Worm (Caenorhabditis elegans) whole organism, L2 larva: Measurements from ENCODE around the gene tofu-6.

Experiments used
- C34F6.9 ChIP-seq: fragments of 150-350 bp; optimal IDR thresholded peaks from 2 replicates; lab custom pipeline; 2014; ENCODE audit warnings: missing biosample characterization, missing genetic modification characterization
- F13H6.1 ChIP-seq: sonication (generic microtip); optimal IDR thresholded peaks from 2 replicates; lab custom pipeline; 2016; ENCODE audit warnings: missing genetic modification characterization, missing compliant biosample characterization
- R02D3.7 ChIP-seq: fragments of 150-350 bp; optimal IDR thresholded peaks from 2 replicates; lab custom pipeline; 2014; ENCODE audit warnings: missing biosample characterization, missing genetic modification characterization
- Y55F3AM.14 ChIP-seq: fragments of 200-800 bp; sonication (Bioruptor generic); optimal IDR thresholded peaks from 2 replicates; lab custom pipeline; 2018; ENCODE audit warnings: mild to moderate bottlenecking, missing genetic modification characterization, missing compliant biosample characterization
- ZK546.5 ChIP-seq: sonication (generic microtip); optimal IDR thresholded peaks from 2 replicates; lab custom pipeline; 2017; ENCODE audit warnings: missing biosample characterization, missing genetic modification characterization
- alr-1 ChIP-seq: fragments of 150-350 bp; optimal IDR thresholded peaks from 2 replicates; lab custom pipeline; 2014; ENCODE audit warnings: missing biosample characterization, missing genetic modification characterization
- ama-1 ChIP-seq: fragments of 150-350 bp; optimal IDR thresholded peaks from 2 replicates; lab custom pipeline; 2018; ENCODE audit warnings: inconsistent platforms
- blmp-1 ChIP-seq: sonication (generic microtip); optimal IDR thresholded peaks from 2 replicates; lab custom pipeline; 2017; ENCODE audit warnings: missing genetic modification characterization, mild to moderate bottlenecking, missing compliant biosample characterization, antibody characterized with exemption, moderate library complexity; ENCODE audit not compliant: insufficient read depth
- crh-2 ChIP-seq: sonication (generic microtip); optimal IDR thresholded peaks from 2 replicates; lab custom pipeline; 2017; ENCODE audit warnings: missing biosample characterization, missing genetic modification characterization
- dmd-4 ChIP-seq: sonication (generic microtip); optimal IDR thresholded peaks from 2 replicates; lab custom pipeline; 2017; ENCODE audit warnings: missing biosample characterization, missing genetic modification characterization
- elt-1 ChIP-seq: fragments of 150-350 bp; optimal IDR thresholded peaks from 2 replicates; lab custom pipeline; 2014; ENCODE audit warnings: missing biosample characterization, missing genetic modification characterization
- elt-3 ChIP-seq: sonication (generic microtip); optimal IDR thresholded peaks from 2 replicates; lab custom pipeline; 2017; ENCODE audit warnings: missing biosample characterization, missing genetic modification characterization
- fos-1 ChIP-seq: fragments of 150-350 bp; optimal IDR thresholded peaks from 2 replicates; lab custom pipeline; 2014; ENCODE audit warnings: missing biosample characterization, missing genetic modification characterization
- gmeb-1 ChIP-seq: fragments of 150-350 bp; optimal IDR thresholded peaks from 2 replicates; lab custom pipeline; 2014; ENCODE audit warnings: missing biosample characterization, missing genetic modification characterization
- lin-11 ChIP-seq: fragments of 150-350 bp; sonication (generic microtip); optimal IDR thresholded peaks from 2 replicates; lab custom pipeline; 2014; ENCODE audit warnings: missing biosample characterization, missing genetic modification characterization, inconsistent platforms, mixed read lengths
- lsy-2 ChIP-seq, 2 experiments: fragments of 150-350 bp in 1 of 2; sonication (generic microtip) in 1 of 2; optimal IDR thresholded peaks; 2 replicates each; lab custom pipeline; 2014 to 2017; ENCODE audit warnings: missing biosample characterization in 2 of 2, missing genetic modification characterization in 2 of 2
- mab-5 ChIP-seq: fragments of 150-350 bp; optimal IDR thresholded peaks from 2 replicates; lab custom pipeline; 2014; ENCODE audit warnings: missing biosample characterization, missing genetic modification characterization
- mbf-1 ChIP-seq: sonication (generic microtip); optimal IDR thresholded peaks from 2 replicates; lab custom pipeline; 2017; ENCODE audit warnings: missing biosample characterization, missing genetic modification characterization
- mdl-1 ChIP-seq, 2 experiments: fragments of 150-350 bp in 1 of 2; sonication (generic microtip) in 1 of 2; optimal IDR thresholded peaks; 2 replicates each; lab custom pipeline; 2017; ENCODE audit warnings: missing biosample characterization in 2 of 2, missing genetic modification characterization in 2 of 2
- nhr-10 ChIP-seq: sonication (generic microtip); optimal IDR thresholded peaks from 2 replicates; lab custom pipeline; 2017; ENCODE audit warnings: missing biosample characterization, missing genetic modification characterization
- nhr-11 ChIP-seq: fragments of 150-350 bp; optimal IDR thresholded peaks from 2 replicates; lab custom pipeline; 2014; ENCODE audit warnings: missing biosample characterization, missing genetic modification characterization
- nhr-129 ChIP-seq: fragments of 150-350 bp; optimal IDR thresholded peaks from 2 replicates; lab custom pipeline; 2014; ENCODE audit warnings: missing biosample characterization, missing genetic modification characterization
- nhr-21 ChIP-seq: fragments of 150-350 bp; optimal IDR thresholded peaks from 2 replicates; lab custom pipeline; 2014; ENCODE audit warnings: missing biosample characterization, missing genetic modification characterization
- nhr-237 ChIP-seq: fragments of 150-350 bp; optimal IDR thresholded peaks from 2 replicates; lab custom pipeline; 2014; ENCODE audit warnings: missing biosample characterization, missing genetic modification characterization
- nhr-6 ChIP-seq: fragments of 150-350 bp; optimal IDR thresholded peaks from 2 replicates; lab custom pipeline; 2014; ENCODE audit warnings: missing biosample characterization, missing genetic modification characterization
- nhr-77 ChIP-seq: fragments of 150-350 bp; optimal IDR thresholded peaks from 2 replicates; lab custom pipeline; 2014; ENCODE audit warnings: missing biosample characterization, missing genetic modification characterization
- peb-1 ChIP-seq: fragments of 150-350 bp; optimal IDR thresholded peaks from 2 replicates; lab custom pipeline; 2014; ENCODE audit warnings: missing biosample characterization, missing genetic modification characterization
- sem-4 ChIP-seq: fragments of 150-350 bp; optimal IDR thresholded peaks from 2 replicates; lab custom pipeline; 2014; ENCODE audit warnings: missing biosample characterization, missing genetic modification reagents, missing genetic modification characterization
- sma-3 ChIP-seq: sonication (generic microtip); optimal IDR thresholded peaks from 2 replicates; lab custom pipeline; 2016; ENCODE audit warnings: missing genetic modification reagents, missing genetic modification characterization, missing compliant biosample characterization
- sma-9 ChIP-seq, 2 experiments: fragments of 150-350 bp in 1 of 2; sonication (generic microtip) in 1 of 2; optimal IDR thresholded peaks; 2 replicates each; lab custom pipeline; 2014 to 2016; ENCODE audit warnings: missing genetic modification characterization in 2 of 2, mild to moderate bottlenecking in 1 of 2, missing biosample characterization in 1 of 2, missing compliant biosample characterization in 1 of 2, missing genetic modification reagents in 1 of 2, moderate library complexity in 1 of 2
- snpc-4 ChIP-seq: fragments of 150-350 bp; optimal IDR thresholded peaks from 2 replicates; lab custom pipeline; 2014; ENCODE audit warnings: missing biosample characterization, missing genetic modification characterization
- unc-39 ChIP-seq: fragments of 150-350 bp; optimal IDR thresholded peaks from 2 replicates; lab custom pipeline; 2014; ENCODE audit warnings: missing biosample characterization, missing genetic modification characterization
- unc-55 ChIP-seq: fragments of 150-350 bp; sonication (generic microtip); optimal IDR thresholded peaks from 3 replicates; lab custom pipeline; 2014; ENCODE audit warnings: missing biosample characterization, missing genetic modification reagents, missing genetic modification characterization
- unc-62 ChIP-seq: fragments of 150-350 bp; optimal IDR thresholded peaks from 2 replicates; lab custom pipeline; 2014; ENCODE audit warnings: missing biosample characterization, missing genetic modification reagents, missing genetic modification characterization
- zag-1 ChIP-seq: fragments of 150-350 bp; optimal IDR thresholded peaks from 2 replicates; lab custom pipeline; 2014; ENCODE audit warnings: missing biosample characterization, missing genetic modification characterization

Gene tofu-6

DNA sequence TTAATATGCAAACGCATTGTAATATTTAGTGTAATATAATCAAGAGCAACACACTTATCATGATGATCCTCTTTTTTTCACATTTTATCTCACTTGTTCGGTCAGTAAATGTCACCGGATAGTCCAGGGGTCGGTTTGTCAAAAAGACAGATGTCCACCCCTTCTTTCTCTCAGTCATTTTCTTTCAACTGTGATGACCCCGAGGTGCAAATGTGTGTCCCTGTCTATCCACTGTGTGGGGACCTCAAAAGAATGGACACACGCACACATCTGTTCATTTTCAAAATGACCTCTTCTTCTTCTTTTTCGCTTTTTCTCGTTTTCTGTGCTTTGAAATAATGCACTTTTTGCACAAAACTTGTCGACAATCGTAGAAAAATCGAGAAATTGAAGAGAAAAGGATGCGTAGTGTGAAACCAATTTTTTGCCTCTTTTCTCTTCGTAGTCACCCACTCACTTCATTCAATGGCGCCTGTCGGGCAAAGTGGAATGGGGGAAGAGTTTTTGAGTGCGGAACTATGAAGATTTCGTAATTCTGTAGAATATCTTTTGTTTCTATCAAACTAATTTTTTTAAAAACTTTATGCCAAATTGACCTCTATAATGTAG lies 42.7 kb downstream of the tofu-6 start:
- TF ChIP-seq unc-55 (GFP tag; lab: Kevin White, UChicago) (peak; percentile 41), Y55F3AM.14 (GFP tag; lab: Kevin White, UChicago) (no peak), gmeb-1 (no peak), elt-1 (tag; lab: Kevin White, UChicago) (no peak), ama-1 (no peak), mdl-1 (tag; optimal IDR thresholded peaks at IDR 0.05; lab: Kevin White, UChicago) (no peak), snpc-4 (tag; lab: Kevin White, UChicago) (no peak), zag-1 (tag; lab: Kevin White, UChicago) (peak; percentile 32), nhr-10 (tag; lab: Kevin White, UChicago) (no peak), sma-3 (GFP tag; lab: Kevin White, UChicago) (no peak), mbf-1 (no peak), blmp-1 (tag; lab: Kevin White, UChicago) (no peak), nhr-237 (no peak), dmd-4 (tag; lab: Kevin White, UChicago) (no peak), F13H6.1 (peak; percentile 44), nhr-129 (tag; lab: Kevin White, UChicago) (peak; percentile 43), alr-1 (no peak), unc-62 (GFP tag; lab: Kevin White, UChicago) (no peak), unc-39 (tag; lab: Kevin White, UChicago) (no peak), crh-2 (no peak), nhr-6 (tag; lab: Kevin White, UChicago) (no peak), fos-1 (no peak), elt-3 (no peak), lsy-2 (tag; optimal IDR thresholded peaks at IDR 0.05; lab: Kevin White, UChicago) (peak in 1 of 2 experiments; percentile 46), nhr-21 (tag; lab: Kevin White, UChicago) (no peak), nhr-11 (tag; lab: Kevin White, UChicago) (no peak), sma-9 (GFP tag; optimal IDR thresholded peaks at IDR 0.05; lab: Kevin White, UChicago) (no peak), sma-9 (tag; optimal IDR thresholded peaks at IDR 0.05; lab: Kevin White, UChicago) (no peak), sem-4 (tag; lab: Kevin White, UChicago) (peak; percentile 49), C34F6.9 (peak; percentile 23), mab-5 (tag; lab: Kevin White, UChicago) (no peak), R02D3.7 (tag; lab: Kevin White, UChicago) (no peak), lin-11 (tag; lab: Kevin White, UChicago) (no peak)
- TF ChIP-seq, all 48 proteins: peak for 7

DNA sequence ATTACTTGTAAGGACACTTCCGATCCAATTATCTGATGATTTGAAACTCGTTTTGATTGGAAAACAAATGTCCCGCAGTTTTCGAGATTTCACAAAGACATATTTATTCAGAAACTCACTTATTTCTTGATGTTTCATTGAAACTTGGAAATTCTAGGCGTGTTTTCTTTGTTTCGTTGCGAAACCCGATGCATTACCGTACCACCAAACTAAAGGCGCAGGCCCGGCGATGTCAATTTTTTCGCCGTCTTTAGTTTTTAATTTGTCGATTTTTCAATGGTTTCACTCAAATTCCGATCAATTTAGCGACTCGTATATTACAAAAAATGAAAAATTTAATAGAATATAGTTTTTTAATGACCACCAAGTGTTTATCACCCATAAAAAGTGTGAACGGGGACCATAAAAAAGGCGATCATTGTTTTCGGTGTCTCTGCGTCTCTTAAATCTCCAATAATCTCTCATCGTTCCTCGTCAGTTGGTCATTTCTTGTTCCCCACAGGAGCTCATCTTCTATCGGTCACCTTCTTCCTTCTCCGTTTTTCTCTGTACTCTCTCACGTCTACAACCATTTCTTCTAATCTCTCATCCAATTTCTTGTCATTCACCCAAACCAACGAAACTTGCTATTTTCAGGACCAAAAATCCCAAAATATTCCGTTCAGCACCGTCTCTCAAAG lies 44.8 kb downstream of the tofu-6 start, which contains the start of gene clr-1:
clr-1 (plus strand) TSS at position 630 of the 680 bp plus-strand sequence.
- peak; percentile 13 for TF ChIP-seq F13H6.1
- no peak for TF ChIP-seq peb-1 (tag; lab: Kevin White, UChicago)
- no peak for TF ChIP-seq lsy-2 (tag; optimal IDR thresholded peaks at IDR 0.05; lab: Kevin White, UChicago)
- TF ChIP-seq alr-1: no peak
- TF ChIP-seq nhr-77 (tag; lab: Kevin White, UChicago): no peak
- TF ChIP-seq ZK546.5 (tag; lab: Kevin White, UChicago): no peak
- TF ChIP-seq mdl-1 (tag; optimal IDR thresholded peaks at IDR 0.05; lab: Kevin White, UChicago): no peak
